Worm (Caenorhabditis elegans) whole organism, L3 larva: ENCODE measurements around the gene Y102A5C.2.
"Not testable (repeated sequence)": the region's sequence is repeated elsewhere in the genome, so short reads cannot be mapped to it uniquely, and the experiment has no call there.

ENCODE experiments used
- aly-2 ChIP-seq: fragments of 150-350 bp; optimal IDR thresholded peaks from 2 replicates; lab custom pipeline; 2014; ENCODE audit warnings: missing biosample characterization, missing genetic modification characterization
- ama-1 ChIP-seq: fragments of 150-350 bp; optimal IDR thresholded peaks from 2 replicates; lab custom pipeline; 2018
- ceh-16 ChIP-seq: sonication (generic microtip); optimal IDR thresholded peaks from 2 replicates; lab custom pipeline; 2017; ENCODE audit warnings: missing biosample characterization, missing genetic modification characterization
- ceh-28 ChIP-seq: fragments of 150-350 bp; optimal IDR thresholded peaks from 2 replicates; lab custom pipeline; 2014; ENCODE audit warnings: missing biosample characterization, missing genetic modification reagents, missing genetic modification characterization
- ceh-82 ChIP-seq: fragments of 150-350 bp; optimal IDR thresholded peaks from 2 replicates; lab custom pipeline; 2014; ENCODE audit warnings: missing biosample characterization, missing genetic modification characterization
- ceh-9 ChIP-seq: sonication (generic microtip); optimal IDR thresholded peaks from 2 replicates; lab custom pipeline; 2018; ENCODE audit warnings: missing biosample characterization, missing genetic modification characterization
- elt-1 ChIP-seq: fragments of 150-350 bp; optimal IDR thresholded peaks from 2 replicates; lab custom pipeline; 2014; ENCODE audit warnings: missing biosample characterization, missing genetic modification characterization
- elt-2 ChIP-seq: sonication (generic microtip); optimal IDR thresholded peaks from 2 replicates; lab custom pipeline; 2016; ENCODE audit warnings: missing genetic modification reagents, mild to moderate bottlenecking, missing genetic modification characterization, missing compliant biosample characterization
- elt-3 ChIP-seq, 3 experiments: fragments of 150-350 bp in 1 of 3; sonication (generic microtip) in 2 of 3; optimal IDR thresholded peaks; 2 replicates in 2 of 3; 4 replicates in 1 of 3; lab custom pipeline; 2014 to 2017; ENCODE audit warnings: missing biosample characterization in 3 of 3, missing genetic modification characterization in 3 of 3
- fkh-10 ChIP-seq: sonication (generic microtip); optimal IDR thresholded peaks from 2 replicates; lab custom pipeline; 2017; ENCODE audit warnings: missing biosample characterization, missing genetic modification reagents, missing genetic modification characterization
- fkh-2 ChIP-seq: fragments of 150-350 bp; optimal IDR thresholded peaks from 2 replicates; lab custom pipeline; 2014; ENCODE audit warnings: missing biosample characterization, missing genetic modification reagents, missing genetic modification characterization
- fos-1 ChIP-seq: fragments of 150-350 bp; optimal IDR thresholded peaks from 2 replicates; lab custom pipeline; 2014; ENCODE audit warnings: missing biosample characterization, missing genetic modification characterization
- lin-39 ChIP-seq: fragments of 150-350 bp; optimal IDR thresholded peaks from 2 replicates; lab custom pipeline; 2018; ENCODE audit warnings: missing biosample characterization, missing genetic modification reagents, missing genetic modification characterization
- lsy-12 ChIP-seq: sonication (generic microtip); optimal IDR thresholded peaks from 2 replicates; lab custom pipeline; 2016; ENCODE audit warnings: mild to moderate bottlenecking, missing genetic modification characterization, missing compliant biosample characterization
- mdl-1 ChIP-seq: fragments of 150-350 bp; optimal IDR thresholded peaks from 2 replicates; lab custom pipeline; 2014; ENCODE audit warnings: missing biosample characterization, missing genetic modification characterization
- mml-1 ChIP-seq: fragments of 150-350 bp; sonication (generic microtip); optimal IDR thresholded peaks from 3 replicates; lab custom pipeline; 2014; ENCODE audit warnings: missing biosample characterization, missing genetic modification characterization
- nfya-1 ChIP-seq: sonication (generic microtip); optimal IDR thresholded peaks from 2 replicates; lab custom pipeline; 2017; ENCODE audit warnings: missing genetic modification characterization, mild to moderate bottlenecking, missing compliant biosample characterization, antibody characterized with exemption, moderate library complexity; ENCODE audit not compliant: insufficient read depth
- nhr-11 ChIP-seq: fragments of 150-350 bp; optimal IDR thresholded peaks from 2 replicates; lab custom pipeline; 2014; ENCODE audit warnings: missing biosample characterization, missing genetic modification characterization
- nhr-12 ChIP-seq: fragments of 150-350 bp; optimal IDR thresholded peaks from 2 replicates; lab custom pipeline; 2014; ENCODE audit warnings: missing biosample characterization, missing genetic modification characterization
- nhr-23 ChIP-seq: fragments of 150-350 bp; optimal IDR thresholded peaks from 2 replicates; lab custom pipeline; 2014; ENCODE audit warnings: missing biosample characterization, missing genetic modification reagents, missing genetic modification characterization
- nhr-237 ChIP-seq: fragments of 150-350 bp; optimal IDR thresholded peaks from 2 replicates; lab custom pipeline; 2014; ENCODE audit warnings: missing biosample characterization, missing genetic modification characterization
- nhr-28 ChIP-seq: fragments of 150-350 bp; optimal IDR thresholded peaks from 2 replicates; lab custom pipeline; 2014; ENCODE audit warnings: missing biosample characterization, missing genetic modification characterization
- nhr-43 ChIP-seq: sonication (generic microtip); optimal IDR thresholded peaks from 2 replicates; lab custom pipeline; 2016; ENCODE audit warnings: mild to moderate bottlenecking, missing genetic modification characterization, missing compliant biosample characterization; ENCODE audit not compliant: poor library complexity, severe bottlenecking
- nhr-76 ChIP-seq: fragments of 150-350 bp; sonication (generic microtip); optimal IDR thresholded peaks from 5 replicates; lab custom pipeline; 2014; ENCODE audit warnings: missing biosample characterization, missing genetic modification characterization
- nhr-77 ChIP-seq: fragments of 150-350 bp; optimal IDR thresholded peaks from 2 replicates; lab custom pipeline; 2014; ENCODE audit warnings: missing biosample characterization, missing genetic modification characterization
- sea-2 ChIP-seq: fragments of 150-350 bp; sonication (generic microtip); optimal IDR thresholded peaks from 4 replicates; lab custom pipeline; 2014; ENCODE audit warnings: missing biosample characterization, missing genetic modification reagents, missing genetic modification characterization
- snpc-4 ChIP-seq: fragments of 150-350 bp; optimal IDR thresholded peaks from 2 replicates; lab custom pipeline; 2014; ENCODE audit warnings: missing biosample characterization, missing genetic modification characterization
- tbx-2 ChIP-seq: sonication (generic microtip); optimal IDR thresholded peaks from 2 replicates; lab custom pipeline; 2016; ENCODE audit warnings: mild to moderate bottlenecking, missing genetic modification characterization, missing compliant biosample characterization
- unc-39 ChIP-seq: sonication (generic microtip); optimal IDR thresholded peaks from 4 replicates; lab custom pipeline; 2017; ENCODE audit warnings: missing biosample characterization, missing genetic modification characterization
- unc-62 ChIP-seq: fragments of 150-350 bp; sonication (generic microtip); optimal IDR thresholded peaks from 4 replicates; lab custom pipeline; 2014; ENCODE audit warnings: missing biosample characterization, missing genetic modification reagents, missing genetic modification characterization
- zag-1 ChIP-seq: fragments of 150-350 bp; optimal IDR thresholded peaks from 2 replicates; lab custom pipeline; 2014; ENCODE audit warnings: missing biosample characterization, missing genetic modification characterization

The Y102A5C.2 gene

ce11 chrV:16938731-16939130, 20.2 kb downstream of the Y102A5C.2 start, which contains the start of gene fbxa-148:
Gene fbxa-148, plus strand, starts transcription at chrV:16939031.
- TF ChIP-seq elt-3 (tag; optimal IDR thresholded peaks at IDR 0.05; lab: Kevin White, UChicago); nhr-12 (tag; lab: Kevin White, UChicago); nhr-77 (tag; lab: Kevin White, UChicago): not testable (repeated sequence)

- TF ChIP-seq ceh-9, ceh-82, mml-1 (tag; lab: Kevin White, UChicago): not testable (repeated sequence)
Observed at ce11 chrV:16948011-16948410, 29.5 kb downstream of the Y102A5C.2 start, which contains the start of gene fbxa-112. Gene fbxa-112, minus strand, starts transcription at chrV:16948111.

ce11 chrV:16949609-16950008, 31.1 kb downstream of the Y102A5C.2 start, which contains the start of gene fbxa-111:
Gene fbxa-111, minus strand, starts transcription at chrV:16949709.
- TF ChIP-seq aly-2, fkh-2, ceh-16 (tag; lab: Kevin White, UChicago): not testable (repeated sequence)

- TF ChIP-seq nhr-43 = no peak
- TF ChIP-seq tbx-2 (tag; lab: Kevin White, UChicago) = no peak
- no peak for TF ChIP-seq zag-1
- TF ChIP-seq mml-1 (tag; lab: Kevin White, UChicago) = no peak
- no peak for TF ChIP-seq unc-39 (tag; lab: Kevin White, UChicago)
- no peak for TF ChIP-seq snpc-4 (tag; lab: Kevin White, UChicago)
Observed at ce11 chrV:16950036-16950435, 31.5 kb downstream of the Y102A5C.2 start.

ce11 chrV:16951504-16951903, 33.0 kb downstream of the Y102A5C.2 start, which contains the start of gene clec-238:
Gene clec-238, plus strand, starts transcription at chrV:16951804.
- no peak for TF ChIP-seq unc-39 (tag; lab: Kevin White, UChicago)
- TF ChIP-seq nhr-237 (tag; lab: Kevin White, UChicago) = no peak
- TF ChIP-seq nhr-76 = no peak
- TF ChIP-seq nhr-11 (tag; lab: Kevin White, UChicago) = no peak
- TF ChIP-seq ceh-28 = no peak
- TF ChIP-seq elt-1 (tag; lab: Kevin White, UChicago) = no peak
- TF ChIP-seq fkh-10 (GFP tag; lab: Kevin White, UChicago) = no peak
- no peak for TF ChIP-seq unc-62 (GFP tag; lab: Kevin White, UChicago)
- TF ChIP-seq nhr-23 = no peak
- no peak for TF ChIP-seq nfya-1 (tag; lab: Kevin White, UChicago)
- TF ChIP-seq ama-1 = no peak
- TF ChIP-seq fkh-2 (tag; lab: Kevin White, UChicago) = no peak
- TF ChIP-seq nhr-28 = no peak
- no peak for TF ChIP-seq elt-2 (tag; lab: Kevin White, UChicago)
- TF ChIP-seq nhr-12 (tag; lab: Kevin White, UChicago) = no peak
- no peak for TF ChIP-seq fos-1

ce11 chrV:16954766-16955165, 36.2 kb downstream of the Y102A5C.2 start, which contains the start of gene srh-206:
Gene srh-206, minus strand, starts transcription at chrV:16954866.
- TF ChIP-seq lsy-12 (no peak), nhr-23 (no peak), fkh-2 (tag; lab: Kevin White, UChicago) (no peak), lin-39 (no peak), ceh-82 (tag; lab: Kevin White, UChicago) (no peak), nhr-12 (tag; lab: Kevin White, UChicago) (no peak), sea-2 (no peak)

ce11 chrV:16956229-16956628, 37.7 kb downstream of the Y102A5C.2 start, which contains the start of gene clec-239:
Gene clec-239, plus strand, starts transcription at chrV:16956529.
- no peak for TF ChIP-seq mdl-1 (tag; lab: Kevin White, UChicago)
